Fruit fly (Drosophila melanogaster) whole organism: ENCODE results near the gene CG17752.

Experiments
- EcR ChIP-seq, 2 experiments: fragments of >200 bp; optimal IDR thresholded peaks; 2 replicates each; lab custom pipeline; 2017; ENCODE audit warnings: missing biosample characterization in 2 of 2, missing genetic modification characterization in 2 of 2, missing genetic modification reagents in 2 of 2
- pan ChIP-seq: fragments of >200 bp; optimal IDR thresholded peaks from 2 replicates; lab custom pipeline; 2017
- psq ChIP-seq: fragments of >200 bp; optimal IDR thresholded peaks from 2 replicates; lab custom pipeline; 2017
- usp ChIP-seq: fragments of >200 bp; optimal IDR thresholded peaks from 2 replicates; lab custom pipeline; 2017; ENCODE audit warnings: missing biosample characterization, missing genetic modification characterization, mixed read lengths

DNA sequence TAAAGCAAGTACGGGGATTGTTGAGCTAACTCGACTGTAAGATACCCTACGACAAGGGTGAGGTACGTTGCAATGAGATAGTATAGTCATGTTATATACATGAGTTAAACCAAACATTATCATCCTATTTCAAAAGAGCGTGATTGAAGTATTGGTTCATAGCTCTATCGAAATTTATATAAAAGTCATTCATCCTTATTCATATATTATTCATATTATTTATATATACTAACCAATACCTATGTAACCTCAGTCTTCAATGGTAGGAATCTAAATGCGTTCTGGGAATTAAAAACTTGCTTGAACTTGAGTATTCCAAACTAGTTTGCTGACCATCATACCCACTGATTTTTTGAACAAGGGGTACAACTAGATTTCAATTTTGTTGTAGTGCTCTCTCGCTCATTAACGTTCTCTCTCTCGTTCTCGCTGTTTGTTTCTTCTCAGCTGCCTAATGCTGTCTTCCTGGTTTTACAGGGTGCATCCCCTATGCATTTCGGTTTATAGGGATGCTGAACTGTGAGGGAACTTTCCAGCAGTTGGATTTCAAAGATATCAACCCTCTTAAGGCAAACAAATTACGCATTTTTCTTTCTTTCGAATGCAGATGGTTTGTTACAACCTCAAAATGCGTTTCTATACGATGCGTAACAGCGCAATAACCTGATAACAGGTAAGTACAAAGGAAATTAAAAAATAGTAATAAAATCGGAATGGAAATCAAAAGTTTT is 17.9 kb downstream of the CG17752 start:
- TF ChIP-seq pan (lab: Kevin White, UChicago) (no peak), usp (GFP tag; lab: Kevin White, UChicago) (no peak), psq (lab: Kevin White, UChicago) (no peak), EcR (GFP tag; optimal IDR thresholded peaks at IDR 0.05; lab: Kevin White, UChicago) (no peak)
